Fruit fly (Drosophila melanogaster) whole organism, embryonic: Measurements from ENCODE around the gene Cyp12a5.

ENCODE experiments used
- Abd-B ChIP-seq: fragments of 200-800 bp; sonication (Bioruptor generic); optimal IDR thresholded peaks from 2 replicates; lab custom pipeline; 2018; ENCODE audit warnings: missing biosample characterization, mild to moderate bottlenecking, missing genetic modification characterization, moderate library complexity
- Atf-2 ChIP-seq: fragments of 200-800 bp; sonication (Bioruptor generic); optimal IDR thresholded peaks from 2 replicates; lab custom pipeline; 2016; ENCODE audit warnings: missing biosample characterization, missing genetic modification characterization
- Atf3 ChIP-seq: fragments of 200-800 bp; sonication (Bioruptor generic); optimal IDR thresholded peaks from 3 replicates; lab custom pipeline; 2016; ENCODE audit warnings: missing biosample characterization, missing genetic modification characterization
- BEAF-32 ChIP-seq: fragments of 200-800 bp; sonication (Bioruptor generic); optimal IDR thresholded peaks from 3 replicates; lab custom pipeline; 2017; ENCODE audit warnings: missing biosample characterization, missing genetic modification characterization, mild to moderate bottlenecking, moderate library complexity, missing genetic modification reagents
- Blimp-1 ChIP-seq: fragments of 200-800 bp; sonication (Bioruptor generic); optimal IDR thresholded peaks from 3 replicates; lab custom pipeline; 2018; ENCODE audit warnings: missing biosample characterization, missing genetic modification characterization, mild to moderate bottlenecking, moderate library complexity, missing genetic modification reagents
- CG10321 ChIP-seq: fragments of 200-800 bp; sonication (Bioruptor generic); IDR thresholded peaks from 2 replicates; pipeline ENCODE4 v1.3.6; 2022; ENCODE audit warnings: missing biosample characterization, missing genetic modification characterization
- CG10565 ChIP-seq: fragments of 200-800 bp; sonication (Bioruptor generic); optimal IDR thresholded peaks from 3 replicates; lab custom pipeline; 2016; ENCODE audit warnings: missing biosample characterization, mild to moderate bottlenecking, missing genetic modification characterization
- CG10959 ChIP-seq: fragments of 200-800 bp; sonication (Bioruptor generic); IDR thresholded peaks from 2 replicates; pipeline ENCODE4 v1.3.6; 2022; ENCODE audit warnings: missing biosample characterization, missing genetic modification characterization
- CG11247 ChIP-seq: fragments of 200-800 bp; sonication (Bioruptor generic); IDR thresholded peaks from 2 replicates; pipeline ENCODE4 v1.3.6; 2022; ENCODE audit warnings: missing biosample characterization, missing genetic modification characterization
- CG11723 ChIP-seq: fragments of 200-800 bp; sonication (Bioruptor generic); optimal IDR thresholded peaks from 2 replicates; lab custom pipeline; 2017; ENCODE audit warnings: missing biosample characterization, mild to moderate bottlenecking, missing genetic modification characterization
- CG12104 ChIP-seq: fragments of 200-800 bp; sonication (Bioruptor generic); optimal IDR thresholded peaks from 3 replicates; lab custom pipeline; 2016; ENCODE audit warnings: missing biosample characterization, missing genetic modification characterization
- CG12155 ChIP-seq: fragments of 200-800 bp; sonication (Bioruptor generic); optimal IDR thresholded peaks from 3 replicates; lab custom pipeline; 2016; ENCODE audit warnings: missing biosample characterization, missing genetic modification characterization
- CG12219 ChIP-seq: fragments of 200-800 bp; sonication (Bioruptor generic); optimal IDR thresholded peaks from 3 replicates; lab custom pipeline; 2018; ENCODE audit warnings: missing biosample characterization, mild to moderate bottlenecking, missing genetic modification characterization
- CG1233 ChIP-seq: fragments of 200-800 bp; sonication (Bioruptor generic); optimal IDR thresholded peaks from 4 replicates; lab custom pipeline; 2018; ENCODE audit warnings: missing biosample characterization, mild to moderate bottlenecking, missing genetic modification characterization
- CG12391 ChIP-seq: fragments of 200-800 bp; sonication (Bioruptor generic); optimal IDR thresholded peaks from 3 replicates; lab custom pipeline; 2018; ENCODE audit warnings: missing biosample characterization, mild to moderate bottlenecking, missing genetic modification characterization, moderate library complexity
- CG15269 ChIP-seq: fragments of 200-800 bp; sonication (Bioruptor generic); optimal IDR thresholded peaks from 2 replicates; lab custom pipeline; 2018; ENCODE audit warnings: missing biosample characterization, mild to moderate bottlenecking, missing genetic modification characterization, moderate library complexity
- CG2199 ChIP-seq: fragments of 200-800 bp; sonication (Bioruptor generic); IDR thresholded peaks from 3 replicates; pipeline ENCODE4 v1.3.6; 2022; ENCODE audit warnings: missing biosample characterization, missing genetic modification characterization
- CG30020 ChIP-seq: fragments of 200-800 bp; optimal IDR thresholded peaks from 2 replicates; lab custom pipeline; 2019; ENCODE audit warnings: missing biosample characterization, mild to moderate bottlenecking, missing genetic modification characterization, moderate library complexity
- CG32772 ChIP-seq: fragments of 200-800 bp; sonication (Bioruptor generic); IDR thresholded peaks from 2 replicates; pipeline ENCODE4 v1.3.6; 2022; ENCODE audit warnings: missing biosample characterization, missing genetic modification characterization
- CG3281 ChIP-seq: fragments of 200-800 bp; sonication (Bioruptor generic); optimal IDR thresholded peaks from 3 replicates; lab custom pipeline; 2017; ENCODE audit warnings: missing biosample characterization, mild to moderate bottlenecking, missing genetic modification characterization
- CG34376 ChIP-seq: fragments of 200-800 bp; sonication (Bioruptor generic); optimal IDR thresholded peaks from 2 replicates; lab custom pipeline; 2018; ENCODE audit warnings: missing biosample characterization, mild to moderate bottlenecking, missing genetic modification characterization
- CG4404 ChIP-seq: fragments of 200-800 bp; sonication (Bioruptor generic); IDR thresholded peaks from 2 replicates; pipeline ENCODE4 v1.3.6; 2022; ENCODE audit warnings: missing biosample characterization, missing genetic modification characterization
- CG4707 ChIP-seq: fragments of 200-800 bp; sonication (Bioruptor generic); optimal IDR thresholded peaks from 2 replicates; lab custom pipeline; 2018; ENCODE audit warnings: missing biosample characterization, mild to moderate bottlenecking, missing genetic modification characterization, moderate library complexity
- CG8924 ChIP-seq: fragments of 200-800 bp; optimal IDR thresholded peaks from 3 replicates; lab custom pipeline; 2019; ENCODE audit warnings: missing biosample characterization, mild to moderate bottlenecking, missing genetic modification characterization, moderate library complexity
- CG9215 ChIP-seq: fragments of 200-800 bp; sonication (Bioruptor generic); IDR thresholded peaks from 2 replicates; pipeline ENCODE4 v1.3.6; 2022; ENCODE audit warnings: missing biosample characterization, missing genetic modification characterization
- Camta ChIP-seq: fragments of 200-800 bp; sonication (Bioruptor generic); optimal IDR thresholded peaks from 2 replicates; lab custom pipeline; 2016; ENCODE audit warnings: missing biosample characterization, missing genetic modification characterization
- CrebB ChIP-seq: fragments of 200-800 bp; sonication (Bioruptor generic); optimal IDR thresholded peaks from 3 replicates; lab custom pipeline; 2018; ENCODE audit warnings: missing biosample characterization, mild to moderate bottlenecking, missing genetic modification characterization
- H15 ChIP-seq: fragments of 200-800 bp; sonication (Bioruptor generic); IDR thresholded peaks from 3 replicates; pipeline ENCODE4 v1.3.6; 2022; ENCODE audit warnings: missing biosample characterization, missing genetic modification characterization
- Jarid2 ChIP-seq: fragments of 200-800 bp; sonication (Bioruptor generic); optimal IDR thresholded peaks from 3 replicates; lab custom pipeline; 2017; ENCODE audit warnings: mild to moderate bottlenecking, missing biosample characterization, missing genetic modification reagents, missing genetic modification characterization
- Opbp ChIP-seq: fragments of 200-800 bp; sonication (Bioruptor generic); IDR thresholded peaks from 3 replicates; pipeline ENCODE4 v1.3.6; 2022; ENCODE audit warnings: missing biosample characterization, missing genetic modification characterization; ENCODE audit not compliant: partially characterized antibody
- Sox100B ChIP-seq: fragments of 200-800 bp; sonication (Bioruptor generic); optimal IDR thresholded peaks from 3 replicates; lab custom pipeline; 2018; ENCODE audit warnings: missing biosample characterization, mild to moderate bottlenecking, missing genetic modification characterization
- Sox102F ChIP-seq: fragments of 200-800 bp; sonication (Bioruptor generic); optimal IDR thresholded peaks from 2 replicates; lab custom pipeline; 2018; ENCODE audit warnings: missing biosample characterization, mild to moderate bottlenecking, missing genetic modification characterization, moderate library complexity
- bigmax ChIP-seq: fragments of 200-800 bp; sonication (Bioruptor generic); optimal IDR thresholded peaks from 2 replicates; lab custom pipeline; 2018; ENCODE audit warnings: missing biosample characterization, mild to moderate bottlenecking, missing genetic modification characterization
- chif ChIP-seq, 2 experiments: fragments of 200-800 bp; sonication (Bioruptor generic); optimal IDR thresholded peaks; 3 replicates each; lab custom pipeline; 2016; ENCODE audit warnings: missing biosample characterization in 2 of 2, missing genetic modification characterization in 2 of 2
- cwo ChIP-seq: fragments of 200-800 bp; sonication (Bioruptor generic); optimal IDR thresholded peaks from 3 replicates; lab custom pipeline; 2017; ENCODE audit warnings: missing biosample characterization, missing genetic modification characterization, mild to moderate bottlenecking, moderate library complexity, missing genetic modification reagents
- emc ChIP-seq: fragments of 200-800 bp; sonication (Bioruptor generic); optimal IDR thresholded peaks from 2 replicates; lab custom pipeline; 2016; ENCODE audit warnings: missing biosample characterization, missing genetic modification characterization
- fd96Cb ChIP-seq: fragments of 200-800 bp; sonication (Bioruptor generic); optimal IDR thresholded peaks from 2 replicates; lab custom pipeline; 2018; ENCODE audit warnings: missing biosample characterization, mild to moderate bottlenecking, missing genetic modification characterization, moderate library complexity
- gcm ChIP-seq: fragments of 200-800 bp; sonication (Bioruptor generic); optimal IDR thresholded peaks from 2 replicates; lab custom pipeline; 2019; ENCODE audit warnings: missing biosample characterization, mild to moderate bottlenecking, missing genetic modification characterization, moderate library complexity
- gfzf ChIP-seq: fragments of 200-800 bp; sonication (Bioruptor generic); optimal IDR thresholded peaks from 2 replicates; lab custom pipeline; 2016; ENCODE audit warnings: missing biosample characterization, mild to moderate bottlenecking, missing genetic modification characterization, moderate library complexity
- gro ChIP-seq: fragments of 200-800 bp; sonication (Bioruptor generic); optimal IDR thresholded peaks from 2 replicates; lab custom pipeline; 2016; ENCODE audit warnings: missing biosample characterization, missing genetic modification characterization
- jumu ChIP-seq: fragments of 200-800 bp; sonication (Bioruptor generic); optimal IDR thresholded peaks from 3 replicates; lab custom pipeline; 2016; ENCODE audit warnings: missing biosample characterization, missing genetic modification characterization
- ken ChIP-seq: fragments of 200-800 bp; sonication (Bioruptor generic); IDR thresholded peaks from 3 replicates; pipeline ENCODE4 v1.3.6; 2022; ENCODE audit warnings: missing biosample characterization, missing genetic modification characterization
- mam ChIP-seq: fragments of 200-800 bp; sonication (Bioruptor generic); optimal IDR thresholded peaks from 3 replicates; lab custom pipeline; 2016; ENCODE audit warnings: missing biosample characterization, missing genetic modification characterization
- nom ChIP-seq: fragments of 200-800 bp; sonication (Bioruptor generic); optimal IDR thresholded peaks from 2 replicates; lab custom pipeline; 2017; ENCODE audit warnings: missing biosample characterization, missing genetic modification characterization, mild to moderate bottlenecking, moderate library complexity, missing genetic modification reagents
- pnt ChIP-seq: fragments of 200-800 bp; sonication (Bioruptor generic); optimal IDR thresholded peaks from 3 replicates; lab custom pipeline; 2016; ENCODE audit warnings: missing biosample characterization, missing genetic modification characterization
- pum ChIP-seq: fragments of 200-800 bp; sonication (Bioruptor generic); optimal IDR thresholded peaks from 2 replicates; lab custom pipeline; 2016; ENCODE audit warnings: missing biosample characterization, missing genetic modification characterization
- tgo ChIP-seq: fragments of 200-800 bp; sonication (Bioruptor generic); IDR thresholded peaks from 3 replicates; pipeline ENCODE4 v1.3.6; 2022; ENCODE audit warnings: missing biosample characterization, missing genetic modification characterization
- ttk ChIP-seq: fragments of 200-800 bp; sonication (Bioruptor generic); IDR thresholded peaks from 2 replicates; pipeline ENCODE4 v2.1.2; 2022; ENCODE audit warnings: missing biosample characterization, missing genetic modification characterization
- twi ChIP-seq: fragments of 200-800 bp; optimal IDR thresholded peaks from 2 replicates; lab custom pipeline; 2019; ENCODE audit warnings: missing biosample characterization, mild to moderate bottlenecking, missing genetic modification characterization, moderate library complexity
- zfh2 ChIP-seq: fragments of 200-800 bp; sonication (Bioruptor generic); optimal IDR thresholded peaks from 2 replicates; lab custom pipeline; 2016; ENCODE audit warnings: missing biosample characterization, missing genetic modification characterization

The Cyp12a5 gene

dm6 chr3R:19093127-19093812 is 39.2 kb upstream of the Cyp12a5 start:
- TF ChIP-seq bigmax (GFP tag; lab: Kevin White, UChicago) = no peak
- TF ChIP-seq nom (GFP tag; lab: Kevin White, UChicago) = no peak
- peak; percentile 13 for TF ChIP-seq Sox102F (GFP tag; lab: Kevin White, UChicago)
- TF ChIP-seq CG32772 (GFP tag; lab: Robert Waterston, UW) = no peak; the same call in 1 of the 2 replicates
- no peak for TF ChIP-seq CG10959 (GFP tag; lab: Robert Waterston, UW)
- no peak for TF ChIP-seq gfzf (GFP tag; lab: Kevin White, UChicago)
- TF ChIP-seq CG15269 (tag; lab: Kevin White, UChicago) = peak; percentile 24
- TF ChIP-seq CG12155 (GFP tag; lab: Kevin White, UChicago) = no peak
- TF ChIP-seq Camta (GFP tag; lab: Kevin White, UChicago) = peak; percentile 24
- no peak for TF ChIP-seq CG4404 (GFP tag; lab: Robert Waterston, UW)
- peak; percentile 33; the same call in 1 of the 3 replicates for TF ChIP-seq Opbp (GFP tag; lab: Robert Waterston, UW)
- no peak for TF ChIP-seq pnt
- TF ChIP-seq zfh2 (GFP tag; lab: Kevin White, UChicago) = peak; percentile 29
- peak; percentile 22 for TF ChIP-seq CG11723 (GFP tag; lab: Kevin White, UChicago)
- TF ChIP-seq jumu (GFP tag; lab: Kevin White, UChicago) = no peak
- TF ChIP-seq CG4707 (GFP tag; lab: Kevin White, UChicago) = no peak
- TF ChIP-seq gcm (GFP tag; lab: Kevin White, UChicago) = no peak
- TF ChIP-seq Sox100B (GFP tag; lab: Kevin White, UChicago) = peak; percentile 54
- TF ChIP-seq mam (GFP tag; lab: Kevin White, UChicago) = no peak
- peak; percentile 42 for TF ChIP-seq BEAF-32
- TF ChIP-seq H15 = no peak
- TF ChIP-seq Jarid2 (GFP tag; lab: Kevin White, UChicago) = no peak
- no peak for TF ChIP-seq CG34376 (GFP tag; lab: Kevin White, UChicago)
- no peak for TF ChIP-seq CG30020
- no peak for TF ChIP-seq CG10321
- TF ChIP-seq pum (GFP tag; lab: Kevin White, UChicago) = peak; percentile 21
- no peak for TF ChIP-seq ttk (GFP tag; lab: Robert Waterston, UW)
- TF ChIP-seq cwo = no peak
- TF ChIP-seq CG12104 (GFP tag; lab: Kevin White, UChicago) = peak; percentile 36
- peak; percentile 43; the same call in 1 of the 3 replicates for TF ChIP-seq ken
- TF ChIP-seq CG8924 (tag; lab: Kevin White, UChicago) = no peak
- TF ChIP-seq fd96Cb (tag; lab: Kevin White, UChicago) = peak; percentile 1
- no peak for TF ChIP-seq emc (GFP tag; lab: Kevin White, UChicago)
- TF ChIP-seq chif (GFP tag; optimal IDR thresholded peaks at IDR 0.05; lab: Kevin White, UChicago) = peak in 1 of 2 experiments; percentile 12
- no peak for TF ChIP-seq gro (GFP tag; lab: Kevin White, UChicago)
- no peak for TF ChIP-seq Abd-B (GFP tag; lab: Kevin White, UChicago)
- TF ChIP-seq twi = no peak
- TF ChIP-seq CG3281 (GFP tag; lab: Kevin White, UChicago) = no peak
- TF ChIP-seq CG12391 (tag; lab: Kevin White, UChicago) = peak; percentile 40
- no peak for TF ChIP-seq CG9215 (GFP tag; lab: Robert Waterston, UW)
- TF ChIP-seq tgo (GFP tag; lab: Robert Waterston, UW) = no peak
- peak; percentile 12 for TF ChIP-seq Atf-2
- TF ChIP-seq CG10565 = no peak
- TF ChIP-seq CG11247 (GFP tag; lab: Robert Waterston, UW) = no peak
- no peak for TF ChIP-seq CrebB
- TF ChIP-seq CG12219 (GFP tag; lab: Kevin White, UChicago) = peak; percentile 20
- peak; percentile 29 for TF ChIP-seq CG1233
- TF ChIP-seq Blimp-1 (GFP tag; lab: Kevin White, UChicago) = peak; percentile 24
- no peak for TF ChIP-seq Atf3 (GFP tag; lab: Kevin White, UChicago)
- 0 out of 3 replicates have a peak, but pooled peaks have one; percentile 24 for TF ChIP-seq CG2199
